Worm (Caenorhabditis elegans): ENCODE results near the gene pqn-87.

DNA sequence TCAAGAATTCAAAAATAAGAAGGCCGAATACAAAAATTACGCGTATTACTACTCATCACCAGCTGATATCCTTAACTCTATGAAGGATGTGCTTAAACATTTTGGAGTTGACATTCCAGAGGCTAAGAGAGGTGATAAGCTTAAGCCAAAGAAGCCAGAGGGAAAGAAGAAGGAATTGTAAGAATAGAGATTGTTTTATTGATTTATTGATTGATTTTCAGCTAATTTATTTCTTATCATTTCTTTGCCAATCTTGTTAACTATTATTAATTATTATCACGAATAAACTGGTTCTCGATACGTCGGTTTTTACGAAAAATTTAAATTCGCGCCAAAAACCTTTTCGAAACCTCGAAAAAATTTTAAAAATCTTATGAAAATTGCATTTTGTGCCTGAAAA is 16.9 kb upstream of the pqn-87 start:
- no peak for TF ChIP-seq fkh-8 (tag; optimal IDR thresholded peaks at IDR 0.05)
- TF ChIP-seq blmp-1 (tag; optimal IDR thresholded peaks at IDR 0.05): no peak
- TF ChIP-seq skn-1 (tag; optimal IDR thresholded peaks at IDR 0.05): no peak
- TF ChIP-seq fkh-4 (tag; optimal IDR thresholded peaks at IDR 0.05; ENCODE audit: borderline replicate concordance): no peak
- TF ChIP-seq elt-2 (tag; optimal IDR thresholded peaks at IDR 0.05): no peak
- TF ChIP-seq tlp-1 (tag; optimal IDR thresholded peaks at IDR 0.05): no peak
- no peak for TF ChIP-seq nhr-84 (tag; optimal IDR thresholded peaks at IDR 0.05)
- no peak for TF ChIP-seq efl-1 (optimal IDR thresholded peaks at IDR 0.05)
- no peak for TF ChIP-seq efl-1 (GFP tag; optimal IDR thresholded peaks at IDR 0.05 in 1 of 2)
- no peak for TF ChIP-seq ama-1 (optimal IDR thresholded peaks at IDR 0.05)
- no peak for TF ChIP-seq lsy-2 (tag; optimal IDR thresholded peaks at IDR 0.05)
- no peak for TF ChIP-seq elt-3 (tag; optimal IDR thresholded peaks at IDR 0.05)
- no peak for TF ChIP-seq pqm-1 (tag; optimal IDR thresholded peaks at IDR 0.05)
- TF ChIP-seq xbp-1 (tag; optimal IDR thresholded peaks at IDR 0.05): no peak
